Fruit fly (Drosophila melanogaster) whole organism, pupa: ENCODE measurements around the gene TrpRS-m.

Source experiments
- CG10348 ChIP-seq: fragments of 200-800 bp; sonication (Bioruptor generic); IDR thresholded peaks from 2 replicates; pipeline ENCODE4 v1.3.6; 2022; ENCODE audit warnings: missing biosample characterization, missing genetic modification characterization
- CG12605 ChIP-seq: fragments of 200-800 bp; sonication (Bioruptor generic); IDR thresholded peaks from 2 replicates; pipeline ENCODE4 v1.3.6; 2022; ENCODE audit warnings: missing biosample characterization, missing genetic modification characterization
- CG13204 ChIP-seq: fragments of 200-800 bp; sonication (Bioruptor generic); optimal IDR thresholded peaks from 2 replicates; lab custom pipeline; 2018; ENCODE audit warnings: missing biosample characterization, mild to moderate bottlenecking, missing genetic modification characterization, moderate library complexity
- CG15710 ChIP-seq: fragments of 200-800 bp; sonication (Bioruptor generic); optimal IDR thresholded peaks from 2 replicates; lab custom pipeline; 2018; ENCODE audit warnings: missing biosample characterization, mild to moderate bottlenecking, missing genetic modification characterization, moderate library complexity
- CG17806 ChIP-seq: fragments of 200-800 bp; sonication (Bioruptor generic); optimal IDR thresholded peaks from 2 replicates; lab custom pipeline; 2018; ENCODE audit warnings: missing biosample characterization, mild to moderate bottlenecking, missing genetic modification characterization, moderate library complexity
- CG34367 ChIP-seq: fragments of 200-800 bp; sonication (Bioruptor generic); optimal IDR thresholded peaks from 2 replicates; lab custom pipeline; 2018; ENCODE audit warnings: missing biosample characterization, mild to moderate bottlenecking, missing genetic modification characterization
- CG4496 ChIP-seq: fragments of 200-800 bp; sonication (Bioruptor generic); IDR thresholded peaks from 3 replicates; pipeline ENCODE4 v1.3.6; 2022; ENCODE audit warnings: missing biosample characterization, missing genetic modification characterization
- D1 ChIP-seq: fragments of 200-800 bp; sonication (Bioruptor generic); optimal IDR thresholded peaks from 2 replicates; lab custom pipeline; 2018; ENCODE audit warnings: missing biosample characterization, mild to moderate bottlenecking, missing genetic modification characterization, moderate library complexity
- Ets98B ChIP-seq: fragments of 200-800 bp; sonication (Bioruptor generic); IDR thresholded peaks from 2 replicates; pipeline ENCODE4 v1.3.6; 2022; ENCODE audit warnings: missing biosample characterization, missing genetic modification characterization
- Pif1A ChIP-seq: fragments of 200-800 bp; sonication (Bioruptor generic); optimal IDR thresholded peaks from 3 replicates; lab custom pipeline; 2016; ENCODE audit warnings: missing biosample characterization, missing genetic modification characterization
- Pif1B ChIP-seq: fragments of 200-800 bp; sonication (Bioruptor generic); optimal IDR thresholded peaks from 3 replicates; lab custom pipeline; 2016; ENCODE audit warnings: missing biosample characterization, missing genetic modification characterization
- Snoo ChIP-seq: fragments of 200-800 bp; sonication (Bioruptor generic); optimal IDR thresholded peaks from 3 replicates; lab custom pipeline; 2017; ENCODE audit warnings: missing biosample characterization, mild to moderate bottlenecking, missing genetic modification characterization, inconsistent platforms
- fd96Ca ChIP-seq: fragments of 200-800 bp; sonication (Bioruptor generic); IDR thresholded peaks from 3 replicates; pipeline ENCODE4 v1.3.6; 2022; ENCODE audit warnings: missing biosample characterization, missing genetic modification characterization
- gl ChIP-seq: fragments of 200-800 bp; sonication (Bioruptor generic); optimal IDR thresholded peaks from 2 replicates; lab custom pipeline; 2018; ENCODE audit warnings: missing biosample characterization, mild to moderate bottlenecking, missing genetic modification characterization

- TF ChIP-seq gl (no peak), CG4496 (GFP tag; lab: Robert Waterston, UW) (no peak), CG13204 (GFP tag; lab: Kevin White, UChicago) (no peak), Ets98B (no peak), D1 (no peak), Snoo (tag; lab: Kevin White, UChicago) (no peak), CG12605 (GFP tag; lab: Robert Waterston, UW) (no peak), Pif1B (no peak), CG34367 (no peak), fd96Ca (GFP tag; lab: Robert Waterston, UW) (no peak), Pif1A (GFP tag; lab: Kevin White, UChicago) (no peak), CG17806 (tag; lab: Kevin White, UChicago) (no peak), CG10348 (GFP tag; lab: Robert Waterston, UW) (no peak), CG15710 (tag; lab: Kevin White, UChicago) (no peak)
Measured at dm6 chr3L:17817821-17818220, 31.7 kb upstream of the TrpRS-m start, which contains the start of gene Ir75a.
